Worm (Caenorhabditis elegans): Measurements from ENCODE around the gene twk-8.

ce11 chrIV:9078469-9078868, 3.7 kb upstream of the twk-8 start, which contains the start of gene mans-4:
- TF ChIP-seq snpc-4 (tag; optimal IDR thresholded peaks at IDR 0.05) (no peak), ztf-4 (tag; optimal IDR thresholded peaks at IDR 0.05) (no peak), elt-1 (tag; optimal IDR thresholded peaks at IDR 0.05) (no peak), nhr-25 (tag; optimal IDR thresholded peaks at IDR 0.05) (no peak)
